Fruit fly (Drosophila melanogaster) whole organism, embryonic: ENCODE data around the gene CG7557.

Source experiments
- Ada2b ChIP-seq: fragments of 200-800 bp; sonication (Bioruptor generic); IDR thresholded peaks from 2 replicates; pipeline ENCODE4 v1.3.6; 2022; ENCODE audit warnings: missing biosample characterization, missing genetic modification characterization
- CG10147 ChIP-seq: fragments of 200-800 bp; sonication (Bioruptor generic); optimal IDR thresholded peaks from 2 replicates; lab custom pipeline; 2019; ENCODE audit warnings: missing biosample characterization, mild to moderate bottlenecking, missing genetic modification characterization, moderate library complexity
- CG10267 ChIP-seq: fragments of 200-800 bp; sonication (Bioruptor generic); optimal IDR thresholded peaks from 2 replicates; lab custom pipeline; 2018; ENCODE audit warnings: missing biosample characterization, mild to moderate bottlenecking, missing genetic modification characterization, moderate library complexity
- CG10366 ChIP-seq: fragments of 200-800 bp; sonication (Bioruptor generic); IDR thresholded peaks from 2 replicates; pipeline ENCODE4 v1.3.6; 2022; ENCODE audit warnings: missing biosample characterization, missing genetic modification characterization
- CG11560 ChIP-seq: fragments of 200-800 bp; sonication (Bioruptor generic); IDR thresholded peaks from 3 replicates; pipeline ENCODE4 v1.3.6; 2022; ENCODE audit warnings: missing biosample characterization, missing genetic modification characterization
- CG12391 ChIP-seq: fragments of 200-800 bp; sonication (Bioruptor generic); optimal IDR thresholded peaks from 3 replicates; lab custom pipeline; 2018; ENCODE audit warnings: missing biosample characterization, mild to moderate bottlenecking, missing genetic modification characterization, moderate library complexity
- CG13424 ChIP-seq: fragments of 200-800 bp; sonication (Bioruptor generic); optimal IDR thresholded peaks from 2 replicates; lab custom pipeline; 2019; ENCODE audit warnings: missing biosample characterization, mild to moderate bottlenecking, missing genetic modification characterization, moderate library complexity
- CG13624 ChIP-seq: fragments of 200-800 bp; sonication (Bioruptor generic); optimal IDR thresholded peaks from 2 replicates; lab custom pipeline; 2016; ENCODE audit warnings: missing biosample characterization, missing genetic modification characterization
- CG14050 ChIP-seq: fragments of 200-800 bp; sonication (Bioruptor generic); IDR thresholded peaks from 3 replicates; pipeline ENCODE4 v1.3.6; 2022; ENCODE audit warnings: missing biosample characterization, missing genetic modification characterization
- CG17361 ChIP-seq: fragments of 200-800 bp; sonication (Bioruptor generic); IDR thresholded peaks from 3 replicates; pipeline ENCODE4 v1.3.6; 2022; ENCODE audit warnings: missing biosample characterization, missing genetic modification characterization
- CG18262 ChIP-seq: fragments of 200-800 bp; optimal IDR thresholded peaks from 3 replicates; lab custom pipeline; 2019; ENCODE audit warnings: missing biosample characterization, mild to moderate bottlenecking, missing genetic modification characterization, moderate library complexity
- CG18764 ChIP-seq: fragments of 200-800 bp; sonication (Bioruptor generic); optimal IDR thresholded peaks from 3 replicates; lab custom pipeline; 2016; ENCODE audit warnings: missing biosample characterization, missing genetic modification characterization
- CG2678 ChIP-seq: fragments of 200-800 bp; sonication (Bioruptor generic); optimal IDR thresholded peaks from 3 replicates; lab custom pipeline; 2019; ENCODE audit warnings: missing biosample characterization, mild to moderate bottlenecking, missing genetic modification characterization, moderate library complexity
- CG31441 ChIP-seq: fragments of 200-800 bp; sonication (Bioruptor generic); IDR thresholded peaks from 2 replicates; pipeline ENCODE4 v1.3.6; 2022; ENCODE audit warnings: missing biosample characterization, missing genetic modification characterization
- CG33557 ChIP-seq: fragments of 200-800 bp; sonication (Bioruptor generic); optimal IDR thresholded peaks from 2 replicates; lab custom pipeline; 2019; ENCODE audit warnings: missing biosample characterization, mild to moderate bottlenecking, missing genetic modification characterization, moderate library complexity
- CG34376 ChIP-seq: fragments of 200-800 bp; sonication (Bioruptor generic); optimal IDR thresholded peaks from 2 replicates; lab custom pipeline; 2018; ENCODE audit warnings: missing biosample characterization, mild to moderate bottlenecking, missing genetic modification characterization
- CG3838 ChIP-seq: fragments of 200-800 bp; sonication (Bioruptor generic); optimal IDR thresholded peaks from 3 replicates; lab custom pipeline; 2016; ENCODE audit warnings: missing biosample characterization, missing genetic modification characterization
- CG4328 ChIP-seq: fragments of 200-800 bp; sonication (Bioruptor generic); optimal IDR thresholded peaks from 3 replicates; lab custom pipeline; 2017; ENCODE audit warnings: missing biosample characterization, missing genetic modification reagents, missing genetic modification characterization
- CG4820 ChIP-seq: fragments of 200-800 bp; sonication (Bioruptor generic); optimal IDR thresholded peaks from 3 replicates; lab custom pipeline; 2016; ENCODE audit warnings: missing biosample characterization, missing genetic modification characterization
- CG5245 ChIP-seq: fragments of 200-800 bp; sonication (Bioruptor generic); optimal IDR thresholded peaks from 3 replicates; lab custom pipeline; 2016; ENCODE audit warnings: missing biosample characterization, missing genetic modification characterization
- CG6272 ChIP-seq: fragments of 200-800 bp; sonication (Bioruptor generic); IDR thresholded peaks from 2 replicates; pipeline ENCODE4 v1.3.6; 2022; ENCODE audit warnings: missing biosample characterization, missing genetic modification characterization
- CG6791 ChIP-seq: fragments of 200-800 bp; sonication (Bioruptor generic); IDR thresholded peaks from 3 replicates; pipeline ENCODE4 v1.3.6; 2022; ENCODE audit warnings: missing biosample characterization, missing genetic modification characterization; ENCODE audit not compliant: partially characterized antibody
- CG8478 ChIP-seq: fragments of >200 bp; optimal IDR thresholded peaks from 2 replicates; lab custom pipeline; 2018
- CG8944 ChIP-seq: fragments of 200-800 bp; sonication (Bioruptor generic); optimal IDR thresholded peaks from 3 replicates; lab custom pipeline; 2016; ENCODE audit warnings: missing biosample characterization, missing genetic modification characterization
- Camta ChIP-seq: fragments of 200-800 bp; sonication (Bioruptor generic); optimal IDR thresholded peaks from 2 replicates; lab custom pipeline; 2016; ENCODE audit warnings: missing biosample characterization, missing genetic modification characterization
- Chrac-16 ChIP-seq: fragments of 200-800 bp; sonication (Bioruptor generic); optimal IDR thresholded peaks from 3 replicates; lab custom pipeline; 2016; ENCODE audit warnings: missing biosample characterization, missing genetic modification characterization
- Dref ChIP-seq: fragments of 200-800 bp; sonication (Bioruptor generic); IDR thresholded peaks from 2 replicates; pipeline ENCODE4 v1.3.6; 2022; ENCODE audit warnings: missing biosample characterization, missing genetic modification characterization
- HLH54F ChIP-seq: fragments of 200-800 bp; sonication (Bioruptor generic); optimal IDR thresholded peaks from 3 replicates; lab custom pipeline; 2016; ENCODE audit warnings: missing biosample characterization, missing genetic modification characterization
- Pdp1 ChIP-seq, 2 experiments: fragments of 200-800 bp; sonication (Bioruptor generic); optimal IDR thresholded peaks; 3 replicates each; lab custom pipeline; 2016; ENCODE audit warnings: missing biosample characterization in 2 of 2, missing genetic modification characterization in 2 of 2, mild to moderate bottlenecking in 1 of 2, moderate library complexity in 1 of 2
- Rfx ChIP-seq: fragments of 200-800 bp; sonication (Bioruptor generic); IDR thresholded peaks from 2 replicates; pipeline ENCODE4 v1.3.6; 2022; ENCODE audit warnings: missing biosample characterization, missing genetic modification characterization
- YL-1 ChIP-seq: fragments of 200-800 bp; sonication (Bioruptor generic); optimal IDR thresholded peaks from 3 replicates; lab custom pipeline; 2017; ENCODE audit warnings: missing biosample characterization, mild to moderate bottlenecking, missing genetic modification characterization
- ato ChIP-seq: fragments of 200-800 bp; sonication (Bioruptor generic); IDR thresholded peaks from 2 replicates; pipeline ENCODE4 v1.3.6; 2022; ENCODE audit warnings: missing biosample characterization, missing genetic modification characterization; ENCODE audit not compliant: partially characterized antibody
- bowl ChIP-seq: fragments of 200-800 bp; sonication (Bioruptor generic); IDR thresholded peaks from 2 replicates; pipeline ENCODE4 v1.3.6; 2022; ENCODE audit warnings: missing biosample characterization, missing genetic modification characterization
- bsh ChIP-seq, 2 experiments: fragments of 200-800 bp; sonication (Bioruptor generic); optimal IDR thresholded peaks; 2 replicates each; lab custom pipeline; 2017 to 2018; ENCODE audit warnings: mild to moderate bottlenecking in 2 of 2, missing biosample characterization in 2 of 2, missing genetic modification characterization in 2 of 2, moderate library complexity in 1 of 2
- dmrt99B ChIP-seq: fragments of 200-800 bp; sonication (Bioruptor generic); optimal IDR thresholded peaks from 2 replicates; lab custom pipeline; 2018; ENCODE audit warnings: missing biosample characterization, mild to moderate bottlenecking, missing genetic modification characterization, moderate library complexity
- eve ChIP-seq, 2 experiments: fragments of >200 bp; optimal IDR thresholded peaks; 2 replicates each; lab custom pipeline; 2017; ENCODE audit warnings: missing biosample characterization in 2 of 2, missing genetic modification characterization in 2 of 2
- gfzf ChIP-seq: fragments of 200-800 bp; sonication (Bioruptor generic); optimal IDR thresholded peaks from 2 replicates; lab custom pipeline; 2016; ENCODE audit warnings: missing biosample characterization, mild to moderate bottlenecking, missing genetic modification characterization, moderate library complexity
- gro ChIP-seq: fragments of 200-800 bp; sonication (Bioruptor generic); optimal IDR thresholded peaks from 2 replicates; lab custom pipeline; 2016; ENCODE audit warnings: missing biosample characterization, missing genetic modification characterization
- gsb-n ChIP-seq: fragments of 200-800 bp; sonication (Bioruptor generic); optimal IDR thresholded peaks from 3 replicates; lab custom pipeline; 2018; ENCODE audit warnings: missing biosample characterization, mild to moderate bottlenecking, missing genetic modification characterization
- h ChIP-seq: fragments of >200 bp; optimal IDR thresholded peaks from 2 replicates; lab custom pipeline; 2017
- hbn ChIP-seq: fragments of 200-800 bp; sonication (Bioruptor generic); IDR thresholded peaks from 2 replicates; pipeline ENCODE4 v1.3.6; 2022; ENCODE audit warnings: missing biosample characterization, missing genetic modification characterization; ENCODE audit not compliant: partially characterized antibody
- nau ChIP-seq: fragments of 200-800 bp; sonication (Bioruptor generic); optimal IDR thresholded peaks from 3 replicates; lab custom pipeline; 2017; ENCODE audit warnings: missing biosample characterization, mild to moderate bottlenecking, missing genetic modification characterization, missing genetic modification reagents
- nerfin-2 ChIP-seq: fragments of 200-800 bp; sonication (Bioruptor generic); IDR thresholded peaks from 2 replicates; pipeline ENCODE4 v1.3.6; 2022; ENCODE audit warnings: missing biosample characterization, missing genetic modification characterization; ENCODE audit not compliant: partially characterized antibody
- nom ChIP-seq: fragments of 200-800 bp; sonication (Bioruptor generic); optimal IDR thresholded peaks from 2 replicates; lab custom pipeline; 2017; ENCODE audit warnings: missing biosample characterization, missing genetic modification characterization, mild to moderate bottlenecking, moderate library complexity, missing genetic modification reagents
- otp ChIP-seq: fragments of 200-800 bp; sonication (Bioruptor generic); IDR thresholded peaks from 3 replicates; pipeline ENCODE4, ENCODE4 v1.3.6; 2022; ENCODE audit warnings: missing biosample characterization, missing genetic modification characterization
- pnt ChIP-seq: fragments of 200-800 bp; sonication (Bioruptor generic); optimal IDR thresholded peaks from 3 replicates; lab custom pipeline; 2016; ENCODE audit warnings: missing biosample characterization, missing genetic modification characterization
- scrt ChIP-seq: fragments of 200-800 bp; sonication (Bioruptor generic); optimal IDR thresholded peaks from 2 replicates; lab custom pipeline; 2018; ENCODE audit warnings: missing biosample characterization, mild to moderate bottlenecking, missing genetic modification characterization, moderate library complexity
- so ChIP-seq: fragments of 200-800 bp; sonication (Bioruptor generic); IDR thresholded peaks from 3 replicates; pipeline ENCODE4 v1.3.6; 2022; ENCODE audit warnings: missing biosample characterization, missing genetic modification characterization
- tgo ChIP-seq: fragments of 200-800 bp; sonication (Bioruptor generic); IDR thresholded peaks from 3 replicates; pipeline ENCODE4 v1.3.6; 2022; ENCODE audit warnings: missing biosample characterization, missing genetic modification characterization
- tna ChIP-seq: fragments of 200-800 bp; sonication (Bioruptor generic); IDR thresholded peaks from 2 replicates; pipeline ENCODE4 v1.3.6; 2022; ENCODE audit warnings: missing biosample characterization, missing genetic modification characterization; ENCODE audit not compliant: partially characterized antibody

Gene CG7557

DNA sequence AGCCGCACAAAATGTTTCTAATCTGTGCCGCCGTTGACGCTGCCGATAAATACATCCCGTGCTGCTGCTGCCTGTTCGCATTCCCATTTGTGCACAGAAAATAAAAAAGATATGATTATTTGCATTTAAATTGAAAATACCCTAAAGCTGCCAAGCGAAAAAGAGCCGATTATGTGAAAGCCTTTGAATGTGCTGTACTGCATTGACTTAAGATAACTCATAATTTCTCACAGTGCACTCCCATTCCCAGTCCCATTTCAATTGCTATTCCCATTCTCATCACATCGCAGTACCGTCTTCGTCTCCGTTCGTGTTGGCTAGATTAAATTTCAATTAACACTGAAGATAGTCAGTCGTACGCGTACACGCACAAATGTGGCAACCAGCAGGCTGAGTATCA, 4.0 kb downstream of the CG7557 start (continued):
- TF ChIP-seq nau (GFP tag; lab: Kevin White, UChicago) (peak; percentile 15), CG18764 (GFP tag; lab: Kevin White, UChicago) (peak; percentile 48), CG6272 (GFP tag; lab: Robert Waterston, UW) (0 out of 2 replicates have a peak, but pooled peaks have one; percentile 45), ato (no peak), CG10267 (tag; lab: Kevin White, UChicago) (peak; percentile 6), otp (GFP tag; lab: Robert Waterston, UW) (peak; percentile 81; the same call in 2 of the 3 replicates), bowl (peak; percentile 29; the same call in 1 of the 2 replicates), CG18262 (peak; percentile 53), CG8478 (lab: Kevin White, UChicago) (no peak), Chrac-16 (GFP tag; lab: Kevin White, UChicago) (peak; percentile 39), tna (GFP tag; lab: Robert Waterston, UW) (no peak), CG33557 (GFP tag; lab: Kevin White, UChicago) (no peak), gfzf (GFP tag; lab: Kevin White, UChicago) (no peak), pnt (GFP tag; lab: Kevin White, UChicago) (peak; percentile 46), gro (GFP tag; lab: Kevin White, UChicago) (no peak), Dref (GFP tag; lab: Robert Waterston, UW) (no peak), CG4328 (GFP tag; lab: Kevin White, UChicago) (no peak), tgo (GFP tag; lab: Robert Waterston, UW) (peak; percentile 60; the same call in 2 of the 3 replicates), CG10147 (GFP tag; lab: Kevin White, UChicago) (no peak), Pdp1 (GFP tag; optimal IDR thresholded peaks at IDR 0.05; lab: Kevin White, UChicago) (peak; percentile 41 to 52), CG13424 (tag; lab: Kevin White, UChicago) (peak; percentile 36), CG10366 (GFP tag; lab: Robert Waterston, UW) (peak; percentile 63), CG5245 (peak; percentile 66), CG8944 (GFP tag; lab: Kevin White, UChicago) (no peak), HLH54F (GFP tag; lab: Kevin White, UChicago) (peak; percentile 43), CG31441 (GFP tag; lab: Robert Waterston, UW) (peak; percentile 51; the same call in 1 of the 2 replicates), CG13624 (peak; percentile 61), eve (GFP tag; optimal IDR thresholded peaks at IDR 0.05; lab: Kevin White, UChicago) (peak in 1 of 2 experiments; percentile 51), h (no peak), hbn (GFP tag; lab: Robert Waterston, UW) (no peak), nerfin-2 (no peak), CG12391 (tag; lab: Kevin White, UChicago) (peak; percentile 47), bsh (GFP tag; optimal IDR thresholded peaks at IDR 0.05; lab: Kevin White, UChicago) (peak; percentile 66 to 71), CG34376 (GFP tag; lab: Kevin White, UChicago) (no peak), Rfx (GFP tag; lab: Robert Waterston, UW) (peak; percentile 69), CG3838 (GFP tag; lab: Kevin White, UChicago) (no peak), CG14050 (GFP tag; lab: Robert Waterston, UW) (peak; percentile 19; the same call in 1 of the 3 replicates), gsb-n (peak; percentile 25), CG6791 (GFP tag; lab: Robert Waterston, UW) (no peak), Ada2b (GFP tag; lab: Robert Waterston, UW) (peak; percentile 54; the same call in 1 of the 2 replicates), nom (GFP tag; lab: Kevin White, UChicago) (no peak), CG2678 (peak; percentile 55), dmrt99B (tag; lab: Kevin White, UChicago) (peak; percentile 58), CG4820 (peak; percentile 48), CG17361 (GFP tag; lab: Robert Waterston, UW) (peak; percentile 44; the same call in 1 of the 3 replicates), Camta (peak; percentile 43), CG11560 (tag; lab: Robert Waterston, UW) (0 out of 3 replicates have a peak, but pooled peaks have one; percentile 32), scrt (GFP tag; lab: Kevin White, UChicago) (peak; percentile 27), so (GFP tag; lab: Robert Waterston, UW) (peak; percentile 69; the same call in 1 of the 3 replicates), YL-1 (GFP tag; lab: Kevin White, UChicago) (no peak)
